Worm (Caenorhabditis elegans) whole organism, dauer: Measurements from ENCODE around the gene F09C6.10.

Experiments
- unc-62 ChIP-seq: sonication (generic microtip); optimal IDR thresholded peaks from 2 replicates; lab custom pipeline; 2017; ENCODE audit warnings: missing biosample characterization, missing genetic modification reagents, missing genetic modification characterization

F09C6.10 gene

DNA sequence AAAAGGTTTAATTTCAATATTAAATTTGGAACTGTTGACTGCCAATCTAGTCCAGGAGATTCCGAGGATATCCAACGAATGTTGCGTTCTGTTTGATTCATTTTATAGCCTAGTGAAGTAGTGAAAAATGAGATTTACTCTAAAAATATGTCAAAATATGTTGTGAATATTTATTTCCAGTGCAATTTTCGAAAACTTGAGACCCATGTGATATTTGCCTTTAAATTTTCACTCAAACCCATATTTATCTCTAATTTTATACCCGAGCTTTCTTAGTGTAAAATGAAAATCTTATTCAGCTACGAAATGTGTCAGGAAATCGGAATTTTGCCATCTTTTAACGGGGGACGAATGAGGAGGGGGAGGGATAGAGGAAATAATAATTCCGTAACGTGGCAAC lies 6.1 kb downstream of the F09C6.10 start, which contains the start of gene F09C6.16:
Gene F09C6.16 (minus strand): TSS at position 101 of the 400 bp plus-strand sequence.
- no peak for TF ChIP-seq unc-62 (GFP tag; lab: Kevin White, UChicago)

ce11 chrV:16904612-16905011 lies 11.4 kb downstream of the F09C6.10 start, which contains the start of gene nhr-262:
Gene nhr-262, plus strand, starts transcription at chrV:16904912.
- no peak for TF ChIP-seq unc-62 (GFP tag; lab: Kevin White, UChicago)

DNA sequence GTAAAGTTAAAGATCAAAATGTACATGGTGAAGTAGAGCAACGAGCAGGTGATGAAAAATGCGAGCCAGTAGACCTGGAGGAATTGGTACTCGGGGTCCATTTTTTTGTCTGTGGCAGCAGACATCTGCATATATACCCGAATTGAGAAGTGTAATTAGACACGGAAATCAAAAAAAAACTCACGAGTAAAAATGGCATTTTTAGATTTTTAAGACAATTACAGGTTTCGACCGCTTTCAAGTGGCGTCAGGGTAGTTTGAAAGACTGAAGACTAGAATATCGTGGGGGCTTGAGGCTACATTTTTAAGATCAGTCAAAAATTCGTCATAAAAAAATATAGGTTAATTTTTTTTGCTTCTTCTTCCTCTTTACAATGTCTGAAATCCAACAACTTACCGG lies 13.3 kb downstream of the F09C6.10 start, which contains the start of gene srd-68:
Gene srd-68 (minus strand): TSS at position 101 of the 400 bp plus-strand sequence.
- TF ChIP-seq unc-62 (GFP tag; lab: Kevin White, UChicago): no peak

DNA sequence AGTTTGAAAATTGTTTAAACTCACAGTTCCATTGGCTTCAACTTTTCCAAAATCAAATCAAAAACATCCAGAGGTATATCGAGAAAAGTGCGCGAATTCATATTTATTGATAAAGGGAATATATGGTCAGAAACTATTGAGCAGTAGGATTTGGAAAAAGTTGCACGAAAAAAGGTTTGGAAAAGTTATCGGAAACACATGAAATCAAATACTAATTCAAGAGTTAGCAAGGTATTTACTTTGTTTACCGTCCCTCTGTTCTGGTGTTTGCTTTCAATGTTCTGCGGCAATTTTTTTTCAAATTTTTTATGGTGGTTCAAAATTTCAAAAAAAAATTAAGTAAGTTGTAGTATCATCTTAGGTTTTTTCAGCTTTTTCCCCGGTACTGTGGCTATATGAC lies 16.6 kb downstream of the F09C6.10 start, which contains the start of gene fbxa-45:
Gene fbxa-45 (minus strand): TSS at position 101 of the 400 bp plus-strand sequence.
- no peak for TF ChIP-seq unc-62 (GFP tag; lab: Kevin White, UChicago)

DNA sequence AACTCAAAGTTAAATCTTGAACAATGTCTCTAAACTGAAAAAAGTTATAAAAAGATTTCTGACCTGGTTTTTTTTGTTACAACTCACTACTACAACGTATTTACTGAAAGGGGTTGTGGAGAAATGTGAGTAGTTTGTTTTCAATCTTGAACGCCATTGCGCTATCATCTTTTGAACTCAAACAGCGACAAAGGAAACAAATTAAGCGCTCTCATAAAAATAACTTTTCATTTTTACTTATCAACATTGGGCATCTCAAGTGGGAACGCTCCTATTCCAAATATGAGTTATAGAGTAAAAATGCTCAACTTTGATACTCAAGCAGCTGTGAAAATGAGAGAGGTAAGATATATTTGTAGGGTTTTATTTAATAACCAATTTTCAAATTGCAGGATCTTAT lies 22.5 kb downstream of the F09C6.10 start, which contains the start of gene F09C6.15:
Gene F09C6.15 (plus strand): TSS at position 301 of the 400 bp plus-strand sequence.
- no peak for TF ChIP-seq unc-62 (GFP tag; lab: Kevin White, UChicago)

DNA sequence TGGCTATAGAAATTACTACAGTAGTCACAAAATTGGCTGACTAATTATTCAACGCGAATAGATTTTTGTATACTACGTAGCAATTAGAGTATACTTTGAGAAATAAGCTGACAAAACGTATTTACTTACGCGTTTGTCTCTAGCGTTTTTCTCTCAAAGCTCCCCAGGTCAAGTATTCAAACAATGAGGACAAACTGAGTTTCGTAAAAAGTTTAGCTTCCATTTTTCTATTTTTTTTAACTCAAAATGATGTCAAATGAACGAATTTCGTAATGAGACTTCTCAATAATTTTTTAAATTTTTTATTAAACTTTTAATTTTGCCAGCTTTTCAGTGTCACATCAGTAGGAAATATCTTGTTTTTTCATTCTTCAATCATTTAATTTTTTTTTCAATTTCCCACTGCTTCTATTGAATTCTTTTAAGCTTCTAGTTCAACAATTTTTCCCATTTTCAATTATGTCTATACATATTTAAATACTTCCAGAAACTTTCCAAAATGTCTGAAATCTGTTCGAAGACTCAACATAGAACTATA lies 27.1 kb downstream of the F09C6.10 start, which contains the start of the genes ifas-2 and fbxa-44:
Gene ifas-2 (minus strand): TSS at position 101 of the 538 bp plus-strand sequence.
Gene fbxa-44 (plus strand): TSS at position 488 of the 538 bp plus-strand sequence.
- TF ChIP-seq unc-62 (GFP tag; lab: Kevin White, UChicago): no peak

DNA sequence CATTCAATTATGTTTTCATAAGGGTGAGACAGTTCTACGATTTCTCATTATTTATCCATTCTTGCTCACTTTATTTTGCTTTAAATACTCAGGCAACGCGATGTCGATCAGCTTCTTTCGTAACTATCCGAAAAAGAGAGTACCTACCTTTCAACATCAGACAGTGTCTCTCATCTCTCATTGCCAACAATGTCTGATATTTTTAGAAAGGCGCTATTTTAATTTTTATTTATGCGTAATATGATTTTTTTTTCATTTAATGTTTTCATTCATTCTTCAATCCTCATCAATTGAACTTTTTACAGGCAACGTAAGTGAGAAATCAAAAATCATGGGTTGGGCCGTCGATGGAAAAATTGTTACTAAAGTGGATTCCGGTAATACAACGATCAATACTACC lies 31.2 kb downstream of the F09C6.10 start, which contains the start of gene F09C6.13:
Gene F09C6.13 (plus strand): TSS at position 301 of the 400 bp plus-strand sequence.
- no peak for TF ChIP-seq unc-62 (GFP tag; lab: Kevin White, UChicago)

DNA sequence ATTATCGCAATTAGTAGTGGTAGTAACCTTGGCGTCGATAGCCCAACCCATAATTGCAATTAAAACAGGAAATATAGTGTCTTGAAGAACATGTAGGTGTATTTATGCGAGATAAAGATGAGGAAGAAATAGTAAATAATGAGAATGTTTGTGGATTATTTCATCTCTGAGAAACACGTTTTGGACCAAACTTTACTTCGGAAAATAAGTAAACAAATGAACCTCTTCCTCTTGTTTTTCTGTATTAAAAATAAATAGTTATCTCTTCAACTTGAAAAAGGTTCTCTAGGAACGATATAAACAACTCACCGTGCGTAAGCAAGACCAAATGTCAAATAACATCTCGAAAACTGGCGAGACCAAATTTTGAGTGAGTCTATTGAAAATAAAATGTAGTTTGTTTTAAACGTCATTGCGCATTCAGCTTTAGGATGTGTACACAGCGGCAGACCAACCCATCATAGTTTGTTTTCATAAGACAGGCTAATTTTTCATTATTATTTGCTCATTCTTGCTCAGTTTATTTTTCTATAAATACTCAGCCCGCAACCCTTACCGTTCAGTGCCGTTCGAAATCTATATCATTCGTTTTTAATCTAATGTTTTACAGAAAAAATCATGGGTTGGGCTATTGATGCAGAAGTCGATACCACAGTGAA lies 33.6 kb downstream of the F09C6.10 start, which contains the start of the genes F09C6.11 and F09C6.12:
Gene F09C6.11 (minus strand): TSS at position 51 of the 659 bp plus-strand sequence.
Gene F09C6.12 (plus strand): TSS at position 609 of the 659 bp plus-strand sequence.
- no peak for TF ChIP-seq unc-62 (GFP tag; lab: Kevin White, UChicago)

DNA sequence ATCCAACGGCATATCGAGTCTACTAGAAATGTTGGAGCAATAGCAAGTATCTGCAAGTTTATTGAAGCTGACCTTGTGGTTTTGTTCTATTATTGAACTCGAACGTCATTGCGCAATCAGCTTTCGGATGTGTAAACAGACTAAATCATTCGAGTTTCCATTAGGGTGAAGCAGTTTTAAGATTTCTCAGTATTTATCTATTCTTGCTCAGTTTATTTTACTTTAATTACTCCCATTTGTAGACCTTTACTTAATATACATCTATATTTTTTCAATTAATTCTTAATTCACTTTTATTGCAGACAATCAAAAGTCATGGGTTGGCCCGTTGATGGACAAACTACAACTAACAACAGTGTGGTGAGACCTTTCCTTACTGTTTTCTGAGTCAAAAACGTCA lies 35.3 kb downstream of the F09C6.10 start, which contains the start of gene F09C6.14:
Gene F09C6.14 (plus strand): TSS at position 301 of the 400 bp plus-strand sequence.
- TF ChIP-seq unc-62 (GFP tag; lab: Kevin White, UChicago): no peak

DNA sequence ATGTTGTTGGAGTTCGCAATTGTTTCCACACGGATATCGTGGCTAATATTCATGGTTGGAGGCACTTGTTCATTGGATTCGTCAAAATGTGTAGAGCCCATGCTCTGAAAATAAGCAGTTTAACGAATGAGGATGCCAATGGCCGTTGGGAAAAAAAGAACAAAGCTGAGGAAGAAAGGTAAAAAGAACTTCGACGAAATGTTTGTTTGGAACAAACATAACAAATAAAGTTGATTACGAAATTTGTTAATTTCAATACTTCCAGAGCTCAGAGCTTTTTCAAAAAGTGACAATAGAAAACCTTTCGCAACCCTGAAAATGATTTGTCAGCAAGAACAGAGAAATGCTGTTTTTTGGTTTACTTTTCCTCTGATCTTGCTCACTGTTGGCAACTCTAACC lies 35.9 kb downstream of the F09C6.10 start, which contains the start of gene F09C6.3:
Gene F09C6.3 (minus strand): TSS at position 101 of the 400 bp plus-strand sequence.
- TF ChIP-seq unc-62 (GFP tag; lab: Kevin White, UChicago): no peak

DNA sequence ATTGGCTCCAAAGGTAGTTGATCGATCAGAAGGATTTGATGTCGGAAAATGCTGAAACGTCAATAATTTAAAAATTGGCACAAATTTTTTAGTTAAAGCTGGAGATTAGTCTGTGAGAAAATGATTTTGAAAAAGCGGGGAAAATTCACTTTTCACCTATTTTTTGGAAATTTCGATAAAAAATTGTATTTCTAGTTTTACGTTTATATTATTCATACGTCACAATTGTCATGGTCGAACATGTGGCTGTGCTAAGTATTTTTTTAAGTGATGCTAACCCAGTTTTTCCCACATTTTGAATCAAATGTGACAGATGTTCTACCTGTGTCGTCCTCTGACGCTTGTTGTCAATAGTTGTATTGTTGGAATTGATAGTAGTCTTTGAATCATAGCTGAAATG lies 36.4 kb downstream of the F09C6.10 start:
- TF ChIP-seq unc-62 (GFP tag; lab: Kevin White, UChicago): no peak

DNA sequence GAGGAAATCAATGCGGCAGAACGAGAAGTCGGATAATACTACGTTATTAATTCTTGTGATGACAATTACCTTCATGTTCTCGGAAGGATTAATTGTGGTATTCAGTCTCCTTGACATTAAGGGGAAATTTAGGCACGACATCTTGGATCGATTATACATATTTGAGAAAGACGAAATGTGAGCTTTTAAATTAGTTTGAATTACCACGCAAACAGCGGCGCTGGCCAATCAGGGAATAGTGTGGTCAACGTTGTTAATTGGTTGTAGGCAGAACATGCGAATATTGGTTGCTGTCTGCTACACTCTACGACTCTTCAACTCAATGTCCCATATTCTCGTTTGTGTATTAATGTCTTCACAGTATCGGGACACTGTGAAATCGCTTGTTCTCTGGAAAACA lies 41.0 kb downstream of the F09C6.10 start, which contains the start of gene F49A5.10:
Gene F49A5.10 (plus strand): TSS at position 301 of the 400 bp plus-strand sequence.
- TF ChIP-seq unc-62 (GFP tag; lab: Kevin White, UChicago): no peak

- no peak for TF ChIP-seq unc-62 (GFP tag; lab: Kevin White, UChicago)
Measured at ce11 chrV:16873642-16874041, 42.3 kb downstream of the F09C6.10 start, which contains the start of gene srw-23. Gene srw-23, plus strand, starts transcription at chrV:16873942.

DNA sequence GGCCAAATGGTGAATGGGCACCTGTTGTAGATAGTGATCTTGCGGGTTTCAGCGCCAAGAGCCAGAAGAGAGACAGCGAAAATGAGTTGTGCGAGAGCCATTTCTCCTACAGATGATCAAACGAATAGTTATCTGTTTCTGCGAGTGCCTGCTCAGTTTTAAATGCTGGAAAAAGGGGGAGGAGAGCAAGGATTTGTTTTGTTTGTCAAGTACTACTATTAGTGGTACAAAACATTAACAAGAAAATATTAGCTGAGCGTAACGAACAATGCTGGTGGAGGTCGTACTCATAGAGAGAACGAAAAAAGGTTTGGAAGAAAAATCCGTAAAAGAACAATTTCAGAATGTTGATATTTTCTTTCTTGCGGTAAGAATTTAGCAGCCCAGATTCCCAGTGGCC lies 44.6 kb downstream of the F09C6.10 start, which contains the start of gene thn-4:
Gene thn-4 (minus strand): TSS at position 101 of the 400 bp plus-strand sequence.
- no peak for TF ChIP-seq unc-62 (GFP tag; lab: Kevin White, UChicago)

ce11 chrV:16869740-16870139 lies 46.2 kb downstream of the F09C6.10 start, which contains the start of gene clec-33:
Gene clec-33, minus strand, starts transcription at chrV:16869840.
- TF ChIP-seq unc-62 (GFP tag; lab: Kevin White, UChicago): no peak

DNA sequence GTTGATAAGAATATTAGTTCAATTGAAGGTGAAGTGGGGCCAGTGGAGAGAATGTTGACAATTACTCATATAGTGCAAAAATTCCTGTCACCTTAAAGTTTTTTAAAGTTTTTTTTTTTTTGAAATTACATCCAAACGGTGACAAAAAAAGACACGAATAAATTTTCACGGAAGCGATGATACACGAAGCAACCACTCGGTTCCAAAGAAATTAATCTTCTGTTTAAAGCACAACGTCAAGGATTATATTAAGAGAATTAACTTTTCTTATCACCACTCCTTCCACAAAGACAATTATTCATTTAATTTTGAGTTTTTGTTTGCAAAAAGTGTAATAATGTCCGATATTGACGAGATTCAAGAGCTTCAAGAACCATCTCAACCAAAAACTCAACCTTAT lies 50.6 kb downstream of the F09C6.10 start, which contains the start of gene clec-28:
Gene clec-28 (plus strand): TSS at position 301 of the 400 bp plus-strand sequence.
- no peak for TF ChIP-seq unc-62 (GFP tag; lab: Kevin White, UChicago)
